Worm (Caenorhabditis elegans): ENCODE measurements around the gene C55C3.8.

C55C3.8 gene

ce11 chrIV:5700372-5700771, 9.5 kb downstream of the C55C3.8 start:
- TF ChIP-seq F49E8.2 (tag; optimal IDR thresholded peaks at IDR 0.05; ENCODE audit: borderline replicate concordance) (no peak), tra-1 (GFP tag; IDR thresholded peaks at IDR 0.05) (no peak), nhr-25 (tag; optimal IDR thresholded peaks at IDR 0.05; ENCODE audit: borderline replicate concordance, insufficient read depth) (peak; percentile 10), cey-2 (tag; optimal IDR thresholded peaks at IDR 0.05; ENCODE audit: borderline replicate concordance, insufficient read depth) (no peak), unc-62 (GFP tag; optimal IDR thresholded peaks at IDR 0.05 in 1 of 2) (peak in 1 of 2 experiments; percentile 85), unc-62 (tag; optimal IDR thresholded peaks at IDR 0.05) (no peak), nhr-48 (tag; optimal IDR thresholded peaks at IDR 0.05) (no peak), ctbp-1 (GFP tag; IDR thresholded peaks at IDR 0.05) (no peak), daf-8 (GFP tag; IDR thresholded peaks at IDR 0.05) (no peak), saeg-2 (GFP tag; IDR thresholded peaks at IDR 0.05) (no peak), nhr-42 (GFP tag; IDR thresholded peaks at IDR 0.05) (no peak), R02D3.7 (tag; optimal IDR thresholded peaks at IDR 0.05) (no peak)

- TF ChIP-seq lin-38 (GFP tag; IDR thresholded peaks at IDR 0.05) (no peak), lir-3 (tag; optimal IDR thresholded peaks at IDR 0.05) (no peak), nhr-25 (tag; optimal IDR thresholded peaks at IDR 0.05; ENCODE audit: borderline replicate concordance, insufficient read depth) (peak; percentile 17)
These were observed 10.8 kb downstream of the C55C3.8 start for ce11 chrIV:5701646-5702045.

ce11 chrIV:5703443-5703842, 12.6 kb downstream of the C55C3.8 start, which contains the start of the genes C55C3.73 and perm-5:
C55C3.73 (minus strand) TSS chrIV:5703451.
perm-5 (minus strand) TSS chrIV:5703468.
- TF ChIP-seq saeg-2 (GFP tag; IDR thresholded peaks at IDR 0.05): no peak
- TF ChIP-seq T20F7.1 (GFP tag; optimal IDR thresholded peaks at IDR 0.05): peak; percentile 10
- no peak for TF ChIP-seq duxl-1 (tag; optimal IDR thresholded peaks at IDR 0.05; ENCODE audit: poor library complexity)
- TF ChIP-seq Y48G9A.11 (GFP tag; IDR thresholded peaks at IDR 0.05): peak; percentile 94
- no peak for TF ChIP-seq ama-1 (optimal IDR thresholded peaks at IDR 0.05)
- no peak for TF ChIP-seq ztf-7 (tag; optimal IDR thresholded peaks at IDR 0.05)
- TF ChIP-seq dmd-9 (GFP tag; IDR thresholded peaks at IDR 0.05): no peak

- TF ChIP-seq aly-2 (tag; optimal IDR thresholded peaks at IDR 0.05) (no peak), set-16 (GFP tag; IDR thresholded peaks at IDR 0.05) (no peak), lim-7 (GFP tag; IDR thresholded peaks at IDR 0.05) (no peak), ceh-28 (tag; optimal IDR thresholded peaks at IDR 0.05) (no peak), dmd-9 (GFP tag; IDR thresholded peaks at IDR 0.05) (no peak), ztf-7 (tag; optimal IDR thresholded peaks at IDR 0.05) (no peak), nhr-77 (tag; optimal IDR thresholded peaks at IDR 0.05) (no peak), gei-8 (GFP tag; optimal IDR thresholded peaks at IDR 0.05) (no peak), ama-1 (optimal IDR thresholded peaks at IDR 0.05) (no peak), ztf-11 (tag; optimal IDR thresholded peaks at IDR 0.05) (no peak), dmd-6 (GFP tag; IDR thresholded peaks at IDR 0.05) (no peak), fkh-10 (GFP tag; optimal IDR thresholded peaks at IDR 0.05) (no peak), hif-1 (tag; optimal IDR thresholded peaks at IDR 0.05) (no peak), madf-5 (GFP tag; IDR thresholded peaks at IDR 0.05) (no peak), egl-43 (GFP tag; IDR thresholded peaks at IDR 0.05) (no peak), ZK546.5 (tag; optimal IDR thresholded peaks at IDR 0.05) (no peak), nhr-10 (tag; optimal IDR thresholded peaks at IDR 0.05) (no peak), F44E2.7 (GFP tag; IDR thresholded peaks at IDR 0.05) (no peak), R02D3.7 (tag; optimal IDR thresholded peaks at IDR 0.05) (no peak)
These were observed 13.1 kb downstream of the C55C3.8 start for ce11 chrIV:5703917-5704316.
